Fruit fly (Drosophila melanogaster) whole organism, wandering third instar larva: ENCODE results near the gene Polr1F.
A peak's percentile ranks its signal among the peaks of the same experiment; 100 is the strongest.

ENCODE experiments used
- CG32264 ChIP-seq: fragments of 200-800 bp; sonication (Bioruptor generic); optimal IDR thresholded peaks from 2 replicates; lab custom pipeline; 2016; ENCODE audit warnings: missing biosample characterization, missing genetic modification characterization
- HLH106 ChIP-seq: fragments of 200-800 bp; optimal IDR thresholded peaks from 3 replicates; lab custom pipeline; 2019; ENCODE audit warnings: missing biosample characterization, mild to moderate bottlenecking, missing genetic modification characterization, moderate library complexity
- Mio ChIP-seq: sonication (Bioruptor generic); optimal IDR thresholded peaks from 2 replicates; lab custom pipeline; 2016; ENCODE audit warnings: missing biosample characterization, missing genetic modification characterization
- dsf ChIP-seq: sonication (Bioruptor generic); optimal IDR thresholded peaks from 2 replicates; lab custom pipeline; 2016; ENCODE audit warnings: missing biosample characterization, missing genetic modification characterization, borderline replicate concordance
- lola ChIP-seq: fragments of >200 bp; optimal IDR thresholded peaks from 2 replicates; lab custom pipeline; 2017; ENCODE audit warnings: missing biosample characterization, missing genetic modification characterization
- usp ChIP-seq: fragments of >200 bp; optimal IDR thresholded peaks from 2 replicates; lab custom pipeline; 2017; ENCODE audit warnings: missing biosample characterization, missing genetic modification characterization

- peak; percentile 91 for TF ChIP-seq HLH106 (tag; lab: Kevin White, UChicago)
- no peak for TF ChIP-seq CG32264 (GFP tag; lab: Kevin White, UChicago)
- peak; percentile 78 for TF ChIP-seq dsf
- TF ChIP-seq lola, result no peak
- no peak for TF ChIP-seq usp (GFP tag; lab: Kevin White, UChicago)
- no peak for TF ChIP-seq Mio (GFP tag; lab: Kevin White, UChicago)
Measured at dm6 chr2L:6950096-6950495, 42.5 kb upstream of the Polr1F start, which contains the start of the genes Gas41 and SA1.
